Fruit fly (Drosophila melanogaster) whole organism, adult: ENCODE measurements around the gene CG12984.

Experiments used
- CG33017 ChIP-seq: fragments of 200-800 bp; sonication (Bioruptor generic); optimal IDR thresholded peaks from 2 replicates; lab custom pipeline; 2018; ENCODE audit warnings: missing biosample characterization, mild to moderate bottlenecking, missing genetic modification characterization, moderate library complexity
- Clk ChIP-seq: fragments of 200-800 bp; sonication (Bioruptor generic); optimal IDR thresholded peaks from 2 replicates; lab custom pipeline; 2017; ENCODE audit warnings: missing biosample characterization, missing genetic modification characterization
- kay ChIP-seq: fragments of 200-800 bp; sonication (Bioruptor generic); peaks from one replicate; lab custom pipeline; 2016; ENCODE audit warnings: missing biosample characterization, missing genetic modification characterization, borderline replicate concordance
- ovo ChIP-seq: fragments of 200-800 bp; sonication (Bioruptor generic); optimal IDR thresholded peaks from 2 replicates; lab custom pipeline; 2016; ENCODE audit warnings: missing biosample characterization, missing genetic modification characterization
- pad ChIP-seq: fragments of 200-800 bp; sonication (Bioruptor generic); optimal IDR thresholded peaks from 3 replicates; lab custom pipeline; 2017; ENCODE audit warnings: missing biosample characterization, missing genetic modification characterization, mild to moderate bottlenecking, moderate library complexity, missing genetic modification reagents
- tj ChIP-seq: fragments of 200-800 bp; sonication (Bioruptor generic); optimal IDR thresholded peaks from 3 replicates; lab custom pipeline; 2017; ENCODE audit warnings: missing biosample characterization, mild to moderate bottlenecking, missing genetic modification characterization, moderate library complexity
- toe ChIP-seq: fragments of 200-800 bp; sonication (Bioruptor generic); optimal IDR thresholded peaks from 2 replicates; lab custom pipeline; 2016; ENCODE audit warnings: missing biosample characterization, missing genetic modification characterization

- TF ChIP-seq ovo (GFP tag; lab: Kevin White, UChicago) (no peak), pad (no peak), kay (GFP tag; lab: Kevin White, UChicago) (no peak), CG33017 (tag; lab: Kevin White, UChicago) (no peak), tj (GFP tag; lab: Kevin White, UChicago) (peak; percentile 91), Clk (GFP tag; lab: Kevin White, UChicago) (no peak), toe (GFP tag; lab: Kevin White, UChicago) (no peak)
These were observed 40.8 kb upstream of the CG12984 start for dm6 chr3L:20950520-20951135.
